Worm (Caenorhabditis elegans): Measurements from ENCODE around the gene gpx-2.

gpx-2 gene

ce11 chrII:14903611-14904010 is 37.0 kb downstream of the gpx-2 start:
- TF ChIP-seq pbrm-1 (GFP tag; IDR thresholded peaks at IDR 0.05) (no peak), lin-40 (tag; optimal IDR thresholded peaks at IDR 0.05) (no peak), nhr-90 (tag; optimal IDR thresholded peaks at IDR 0.05) (no peak), die-1 (tag; optimal IDR thresholded peaks at IDR 0.05) (no peak), lsy-27 (tag; optimal IDR thresholded peaks at IDR 0.05; ENCODE audit: borderline replicate concordance, insufficient read depth) (no peak), lin-35 (GFP tag; optimal IDR thresholded peaks at IDR 0.05) (no peak), nfyb-1 (GFP tag; IDR thresholded peaks at IDR 0.05) (no peak), bed-2 (GFP tag; IDR thresholded peaks at IDR 0.05) (no peak), rpc-1 (optimal IDR thresholded peaks at IDR 0.05) (no peak), rpc-1 (tag; optimal IDR thresholded peaks at IDR 0.05) (no peak)

ce11 chrII:14904635-14905034 is 38.1 kb downstream of the gpx-2 start:
- no peak for TF ChIP-seq ceh-91 (GFP tag; IDR thresholded peaks at IDR 0.05)
- TF ChIP-seq lin-35 (GFP tag; optimal IDR thresholded peaks at IDR 0.05), result no peak
- TF ChIP-seq egrh-3 (GFP tag; IDR thresholded peaks at IDR 0.05), result 0 out of 2 replicates have a peak, but pooled peaks have one; percentile 11
- no peak for TF ChIP-seq mes-4 (tag; optimal IDR thresholded peaks at IDR 0.05)
- no peak for TF ChIP-seq ekl-4 (GFP tag; IDR thresholded peaks at IDR 0.05)
- TF ChIP-seq snpc-4 (GFP tag; optimal IDR thresholded peaks at IDR 0.05), result no peak
- no peak for TF ChIP-seq snpc-4 (tag; optimal IDR thresholded peaks at IDR 0.05)
- TF ChIP-seq Y79H2A.3 (GFP tag; conservative IDR thresholded peaks at IDR 0.05), result no peak
- TF ChIP-seq Y56A3A.18 (GFP tag; IDR thresholded peaks at IDR 0.05), result no peak
- TF ChIP-seq F52B5.7 (tag; optimal IDR thresholded peaks at IDR 0.05), result no peak
- TF ChIP-seq B0019.2 (GFP tag; conservative IDR thresholded peaks at IDR 0.05), result no peak
- TF ChIP-seq zfh-2 (GFP tag; conservative IDR thresholded peaks at IDR 0.05), result peak; percentile 72

ce11 chrII:14907719-14908118 is 41.2 kb downstream of the gpx-2 start:
- TF ChIP-seq F37B4.10 (GFP tag; IDR thresholded peaks at IDR 0.05) (no peak), ceh-91 (GFP tag; IDR thresholded peaks at IDR 0.05) (no peak), Y95B8A.8 (GFP tag; IDR thresholded peaks at IDR 0.05) (no peak), unc-62 (GFP tag; optimal IDR thresholded peaks at IDR 0.05) (no peak), rpc-1 (optimal IDR thresholded peaks at IDR 0.05) (no peak), rpc-1 (tag; optimal IDR thresholded peaks at IDR 0.05) (no peak), let-526 (GFP tag; IDR thresholded peaks at IDR 0.05) (no peak), B0261.1 (tag; optimal IDR thresholded peaks at IDR 0.05) (no peak), somi-1 (GFP tag; optimal IDR thresholded peaks at IDR 0.05) (no peak), hrde-1 (tag; optimal IDR thresholded peaks at IDR 0.05; ENCODE audit: borderline replicate concordance) (no peak), F33H1.4 (GFP tag; IDR thresholded peaks at IDR 0.05) (no peak), snpc-1.3 (tag; optimal IDR thresholded peaks at IDR 0.05; ENCODE audit: insufficient read depth) (no peak), ceh-27 (GFP tag; optimal IDR thresholded peaks at IDR 0.05) (no peak), let-607 (tag; optimal IDR thresholded peaks at IDR 0.05) (no peak), him-1 (tag; optimal IDR thresholded peaks at IDR 0.05) (no peak), F57C9.4 (tag; optimal IDR thresholded peaks at IDR 0.05) (no peak)

- TF ChIP-seq C06A6.2 (GFP tag; conservative IDR thresholded peaks at IDR 0.05) (no peak), T26A5.8 (tag; optimal IDR thresholded peaks at IDR 0.05) (no peak), ztf-18 (tag; optimal IDR thresholded peaks at IDR 0.05) (no peak)
Measured at ce11 chrII:14910307-14910706, 43.7 kb downstream of the gpx-2 start, which contains the start of gene R03C1.1. Gene R03C1.1 (minus strand): TSS chrII:14910407.
